Fruit fly (Drosophila melanogaster): Measurements from ENCODE around the gene Slbp.

Gene Slbp

DNA sequence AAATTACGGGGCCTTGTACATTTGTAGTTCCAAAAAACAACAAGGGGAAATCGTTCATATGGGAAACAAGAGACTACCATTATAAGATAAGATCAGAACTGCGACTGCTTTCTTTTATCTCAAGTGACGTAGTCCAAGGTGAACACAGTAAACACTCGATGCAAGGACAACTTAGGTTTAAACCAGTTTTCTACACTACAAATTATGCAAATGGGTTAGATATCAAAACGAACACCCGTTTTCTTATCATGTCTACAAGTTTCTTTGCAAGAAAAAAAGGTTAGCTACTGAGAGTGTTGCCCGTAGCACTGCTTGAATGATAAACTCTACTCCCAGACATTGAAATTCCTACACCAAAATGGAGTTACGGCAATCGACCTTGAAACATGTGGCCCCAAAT is 28.9 kb downstream of the Slbp start (continued):
- no peak for TF ChIP-seq CG15073 (GFP tag; optimal IDR thresholded peaks at IDR 0.05)
- TF ChIP-seq lola (GFP tag; optimal IDR thresholded peaks at IDR 0.05) = peak in 1 of 3 experiments; percentile 34
- TF ChIP-seq Dip3 (GFP tag; optimal IDR thresholded peaks at IDR 0.05) = peak; percentile 44
- TF ChIP-seq Eip74EF (GFP tag; optimal IDR thresholded peaks at IDR 0.05) = no peak
- TF ChIP-seq Hmx (GFP tag; optimal IDR thresholded peaks at IDR 0.05) = no peak
- peak; percentile 26 for TF ChIP-seq CG5245 (GFP tag; optimal IDR thresholded peaks at IDR 0.05)
- peak; percentile 71 for TF ChIP-seq CG8388 (GFP tag; optimal IDR thresholded peaks at IDR 0.05)
- peak; percentile 46 for TF ChIP-seq gsb (GFP tag; IDR thresholded peaks at IDR 0.05)
- peak; percentile 20 for TF ChIP-seq CG12659 (GFP tag; optimal IDR thresholded peaks at IDR 0.05)
- peak; percentile 32 for TF ChIP-seq CG16863 (GFP tag; optimal IDR thresholded peaks at IDR 0.05)
- no peak for TF ChIP-seq cwo (GFP tag; optimal IDR thresholded peaks at IDR 0.05)
- peak; percentile 53 for TF ChIP-seq CG13424 (tag; optimal IDR thresholded peaks at IDR 0.05)
- peak; percentile 57; the same call in 1 of the 2 replicates for TF ChIP-seq CG3847 (GFP tag; IDR thresholded peaks at IDR 0.05)
- TF ChIP-seq stc (GFP tag; IDR thresholded peaks at IDR 0.05) = peak; percentile 72
- peak; percentile 96 for TF ChIP-seq grau (tag; optimal IDR thresholded peaks at IDR 0.05)
- TF ChIP-seq Bdp1 (GFP tag; optimal IDR thresholded peaks at IDR 0.05) = peak; percentile 35
- peak; percentile 10 for TF ChIP-seq CG10274 (GFP tag; optimal IDR thresholded peaks at IDR 0.05)
- TF ChIP-seq gem (tag; optimal IDR thresholded peaks at IDR 0.05) = peak; percentile 82
- no peak for TF ChIP-seq CG10147 (GFP tag; optimal IDR thresholded peaks at IDR 0.05)
- peak; percentile 76 for TF ChIP-seq dysf (GFP tag; IDR thresholded peaks at IDR 0.05)
- 0 out of 3 replicates have a peak, but pooled peaks have one; percentile 37 for TF ChIP-seq CG11560 (tag; IDR thresholded peaks at IDR 0.05)
- TF ChIP-seq Fer2 (tag; optimal IDR thresholded peaks at IDR 0.05) = no peak
- TF ChIP-seq chif (GFP tag; optimal IDR thresholded peaks at IDR 0.05) = peak; percentile 19 to 63
- TF ChIP-seq CG14710 (tag; optimal IDR thresholded peaks at IDR 0.05) = peak; percentile 32
- no peak for TF ChIP-seq HmgZ (tag; optimal IDR thresholded peaks at IDR 0.05)
- peak; percentile 24 for TF ChIP-seq repo (GFP tag; optimal IDR thresholded peaks at IDR 0.05)
- TF ChIP-seq peb (GFP tag; IDR thresholded peaks at IDR 0.05) = peak; percentile 48; the same call in 1 of the 2 replicates
- TF ChIP-seq HHEX (GFP tag; optimal IDR thresholded peaks at IDR 0.05) = peak; percentile 45
- peak; percentile 58 for TF ChIP-seq CG30431 (GFP tag; optimal IDR thresholded peaks at IDR 0.05)
- peak; percentile 5 for TF ChIP-seq CG8281 (tag; optimal IDR thresholded peaks at IDR 0.05)
- TF ChIP-seq CG18764 (GFP tag; optimal IDR thresholded peaks at IDR 0.05) = peak; percentile 26
- peak; percentile 79 for TF ChIP-seq CG10366 (GFP tag; IDR thresholded peaks at IDR 0.05)
- peak; percentile 76 for TF ChIP-seq HLH3B (GFP tag; IDR thresholded peaks at IDR 0.05)
- TF ChIP-seq Dad (GFP tag; optimal IDR thresholded peaks at IDR 0.05) = peak; percentile 18
- peak; percentile 36 for TF ChIP-seq chn (GFP tag; optimal IDR thresholded peaks at IDR 0.05)
- no peak for TF ChIP-seq CG10431 (GFP tag; optimal IDR thresholded peaks at IDR 0.05)
- no peak for TF ChIP-seq CG7928 (GFP tag; optimal IDR thresholded peaks at IDR 0.05)
- no peak for TF ChIP-seq unc-4 (GFP tag; IDR thresholded peaks at IDR 0.05; ENCODE audit: partially characterized antibody)
- TF ChIP-seq CG2712 (tag; optimal IDR thresholded peaks at IDR 0.05) = peak; percentile 70
- no peak for TF ChIP-seq MTF-1 (GFP tag; optimal IDR thresholded peaks at IDR 0.05; ENCODE audit: borderline replicate concordance)
- peak; percentile 48 for TF ChIP-seq Six4 (GFP tag; optimal IDR thresholded peaks at IDR 0.05)
- peak; percentile 77 for TF ChIP-seq CG11695 (GFP tag; IDR thresholded peaks at IDR 0.05)
- peak; percentile 38 for TF ChIP-seq Meics (GFP tag; optimal IDR thresholded peaks at IDR 0.05)
- TF ChIP-seq CG11398 (GFP tag; optimal IDR thresholded peaks at IDR 0.05) = peak; percentile 34
- TF ChIP-seq Rfx (GFP tag; IDR thresholded peaks at IDR 0.05) = peak; percentile 84
- peak; percentile 30 for TF ChIP-seq Fer1 (GFP tag; optimal IDR thresholded peaks at IDR 0.05)
- TF ChIP-seq H15 (GFP tag; IDR thresholded peaks at IDR 0.05) = peak; percentile 63; the same call in 1 of the 3 replicates
- TF ChIP-seq gcm (GFP tag; optimal IDR thresholded peaks at IDR 0.05) = peak; percentile 34
- no peak for TF ChIP-seq zen2 (GFP tag; IDR thresholded peaks at IDR 0.05; ENCODE audit: partially characterized antibody)
- TF ChIP-seq schlank (tag; optimal IDR thresholded peaks at IDR 0.05) = peak; percentile 62

Measured in whole organism, embryonic.